Fruit fly (Drosophila melanogaster): Measurements from ENCODE around the gene BBS8.
A peak's percentile ranks its signal among the peaks of the same experiment; 100 is the strongest.

Gene BBS8

dm6 chr2L:421119-421821 is 1.4 kb upstream of the BBS8 start, which contains the start of the genes CG11885 and CG13692 (continued):
- peak; percentile 98 for TF ChIP-seq BEAF-32 (GFP tag; optimal IDR thresholded peaks at IDR 0.05)
- TF ChIP-seq tio (GFP tag; optimal IDR thresholded peaks at IDR 0.05) = no peak
- TF ChIP-seq bbx (GFP tag; IDR thresholded peaks at IDR 0.05; ENCODE audit: partially characterized antibody) = peak; percentile 99
- TF ChIP-seq az2 (GFP tag; optimal IDR thresholded peaks at IDR 0.05) = peak; percentile 21
- no peak for TF ChIP-seq psq (GFP tag; optimal IDR thresholded peaks at IDR 0.05)
- no peak for TF ChIP-seq pb (GFP tag; optimal IDR thresholded peaks at IDR 0.05)
- no peak for TF ChIP-seq CG18476 (GFP tag; optimal IDR thresholded peaks at IDR 0.05)
- peak; percentile 81 for TF ChIP-seq CG14710 (tag; optimal IDR thresholded peaks at IDR 0.05)
- TF ChIP-seq sc (optimal IDR thresholded peaks at IDR 0.05) = no peak
- no peak for TF ChIP-seq sc (GFP tag; optimal IDR thresholded peaks at IDR 0.05)
- TF ChIP-seq Dbx (GFP tag; IDR thresholded peaks at IDR 0.05) = peak; percentile 73
- no peak for TF ChIP-seq cwo (GFP tag; optimal IDR thresholded peaks at IDR 0.05)
- TF ChIP-seq CG17385 (GFP tag; optimal IDR thresholded peaks at IDR 0.05) = peak; percentile 15
- TF ChIP-seq CG17361 (GFP tag; IDR thresholded peaks at IDR 0.05) = peak; percentile 35; the same call in 1 of the 3 replicates
- TF ChIP-seq CG33213 (GFP tag; optimal IDR thresholded peaks at IDR 0.05) = peak; percentile 53
- TF ChIP-seq D19B (GFP tag; optimal IDR thresholded peaks at IDR 0.05) = no peak
- peak; percentile 96 for TF ChIP-seq Ets65A (GFP tag)
- TF ChIP-seq gsb-n (tag; optimal IDR thresholded peaks at IDR 0.05) = peak; percentile 32
- peak; percentile 57 for TF ChIP-seq grau (tag; optimal IDR thresholded peaks at IDR 0.05)
- TF ChIP-seq CG1233 (GFP tag; optimal IDR thresholded peaks at IDR 0.05) = peak; percentile 25
- peak; percentile 46 for TF ChIP-seq CG30020 (tag; optimal IDR thresholded peaks at IDR 0.05)
- no peak for TF ChIP-seq wor (GFP tag; IDR thresholded peaks at IDR 0.05)
- peak; percentile 90 for TF ChIP-seq trem (tag; optimal IDR thresholded peaks at IDR 0.05)
- peak; percentile 99 for TF ChIP-seq Opbp (GFP tag; IDR thresholded peaks at IDR 0.05; ENCODE audit: partially characterized antibody)
- no peak for TF ChIP-seq gce (GFP tag; IDR thresholded peaks at IDR 0.05)
- TF ChIP-seq Ets97D (GFP tag; optimal IDR thresholded peaks at IDR 0.05) = peak; percentile 94
- peak in 1 of 3 experiments; percentile 2 for TF ChIP-seq lola (GFP tag; optimal IDR thresholded peaks at IDR 0.05)
- TF ChIP-seq CG12299 (tag; optimal IDR thresholded peaks at IDR 0.05) = peak; percentile 31
- peak; percentile 69 for TF ChIP-seq phol (tag; optimal IDR thresholded peaks at IDR 0.05)
- no peak for TF ChIP-seq CG2889 (GFP tag; IDR thresholded peaks at IDR 0.05)
- TF ChIP-seq CG2116 (GFP tag; optimal IDR thresholded peaks at IDR 0.05) = peak; percentile 94
- TF ChIP-seq unpg (GFP tag; optimal IDR thresholded peaks at IDR 0.05) = peak; percentile 23
- TF ChIP-seq sens-2 (GFP tag; IDR thresholded peaks at IDR 0.05) = peak; percentile 93
- no peak for TF ChIP-seq bab2 (GFP tag; optimal IDR thresholded peaks at IDR 0.05)
- no peak for TF ChIP-seq pfk (GFP tag; optimal IDR thresholded peaks at IDR 0.05)
- TF ChIP-seq Dll (GFP tag; IDR thresholded peaks at IDR 0.05; ENCODE audit: partially characterized antibody) = peak; percentile 98
- peak; percentile 72 for TF ChIP-seq MESR4 (GFP tag; optimal IDR thresholded peaks at IDR 0.05)
- peak; percentile 91 for TF ChIP-seq CG3995 (GFP tag; optimal IDR thresholded peaks at IDR 0.05)
- peak; percentile 7 to 98 for TF ChIP-seq Pdp1 (GFP tag; optimal IDR thresholded peaks at IDR 0.05)
- peak; percentile 31 for TF ChIP-seq CG10209 (GFP tag; optimal IDR thresholded peaks at IDR 0.05)
- TF ChIP-seq Usf (GFP tag; optimal IDR thresholded peaks at IDR 0.05) = no peak
- peak; percentile 30 for TF ChIP-seq CG12744 (GFP tag; optimal IDR thresholded peaks at IDR 0.05)
- TF ChIP-seq CG11398 (GFP tag; optimal IDR thresholded peaks at IDR 0.05) = peak; percentile 6
- peak; percentile 31 for TF ChIP-seq Chrac-16 (GFP tag; optimal IDR thresholded peaks at IDR 0.05)
- peak; percentile 24 for TF ChIP-seq MTF-1 (GFP tag; optimal IDR thresholded peaks at IDR 0.05; ENCODE audit: borderline replicate concordance)
- no peak for TF ChIP-seq CG7556 (GFP tag; optimal IDR thresholded peaks at IDR 0.05)
- peak; percentile 82 for TF ChIP-seq YL-1 (GFP tag; optimal IDR thresholded peaks at IDR 0.05)
- TF ChIP-seq CG2875 (GFP tag; optimal IDR thresholded peaks at IDR 0.05) = no peak
- TF ChIP-seq onecut (GFP tag; IDR thresholded peaks at IDR 0.05) = peak; percentile 68
